Fruit fly (Drosophila melanogaster): ENCODE results near the gene Lst8.

The Lst8 gene

dm6 chrX:9587881-9588280 is 17.9 kb downstream of the Lst8 start:
- TF ChIP-seq ovo (GFP tag; optimal IDR thresholded peaks at IDR 0.05), result no peak
- TF ChIP-seq CG11617 (GFP tag; optimal IDR thresholded peaks at IDR 0.05), result no peak
- no peak for TF ChIP-seq cnc (optimal IDR thresholded peaks at IDR 0.05)
- no peak for TF ChIP-seq Mnt (GFP tag; optimal IDR thresholded peaks at IDR 0.05)
- TF ChIP-seq Hr96 (GFP tag; optimal IDR thresholded peaks at IDR 0.05), result no peak
- no peak for TF ChIP-seq kay (GFP tag; ENCODE audit: borderline replicate concordance)
- TF ChIP-seq cic (GFP tag; optimal IDR thresholded peaks at IDR 0.05), result no peak
- TF ChIP-seq CG1620 (GFP tag; optimal IDR thresholded peaks at IDR 0.05), result no peak
- TF ChIP-seq bab1 (GFP tag; optimal IDR thresholded peaks at IDR 0.05), result no peak
- no peak for TF ChIP-seq CG7045 (GFP tag; optimal IDR thresholded peaks at IDR 0.05)
- TF ChIP-seq Crg-1 (GFP tag; optimal IDR thresholded peaks at IDR 0.05), result no peak
- no peak for TF ChIP-seq CG12768 (GFP tag; optimal IDR thresholded peaks at IDR 0.05)
- no peak for TF ChIP-seq CG5204 (GFP tag; optimal IDR thresholded peaks at IDR 0.05)
- no peak for TF ChIP-seq CG14711 (tag; optimal IDR thresholded peaks at IDR 0.05)
- no peak for TF ChIP-seq pad (GFP tag; optimal IDR thresholded peaks at IDR 0.05)
- no peak for TF ChIP-seq tj (GFP tag; optimal IDR thresholded peaks at IDR 0.05)
- no peak for TF ChIP-seq CG7101 (tag; optimal IDR thresholded peaks at IDR 0.05)
- no peak for TF ChIP-seq CG33017 (tag; optimal IDR thresholded peaks at IDR 0.05)
- no peak for TF ChIP-seq Clk (GFP tag; optimal IDR thresholded peaks at IDR 0.05)
- TF ChIP-seq toe (GFP tag; optimal IDR thresholded peaks at IDR 0.05), result no peak

dm6 chrX:9586627-9587026 is 19.1 kb downstream of the Lst8 start:
- TF ChIP-seq kay (GFP tag; ENCODE audit: borderline replicate concordance) (no peak), pad (GFP tag; optimal IDR thresholded peaks at IDR 0.05) (no peak), tj (GFP tag; optimal IDR thresholded peaks at IDR 0.05) (no peak), CG1620 (GFP tag; optimal IDR thresholded peaks at IDR 0.05) (no peak), toe (GFP tag; optimal IDR thresholded peaks at IDR 0.05) (no peak), CG7101 (tag; optimal IDR thresholded peaks at IDR 0.05) (no peak), CG5204 (GFP tag; optimal IDR thresholded peaks at IDR 0.05) (no peak), CG33017 (tag; optimal IDR thresholded peaks at IDR 0.05) (no peak), Crg-1 (GFP tag; optimal IDR thresholded peaks at IDR 0.05) (no peak), ovo (GFP tag; optimal IDR thresholded peaks at IDR 0.05) (no peak), CG14711 (tag; optimal IDR thresholded peaks at IDR 0.05) (no peak), Hr96 (GFP tag; optimal IDR thresholded peaks at IDR 0.05) (no peak), cnc (optimal IDR thresholded peaks at IDR 0.05) (no peak), bab1 (GFP tag; optimal IDR thresholded peaks at IDR 0.05) (no peak), cic (GFP tag; optimal IDR thresholded peaks at IDR 0.05) (no peak), Mnt (GFP tag; optimal IDR thresholded peaks at IDR 0.05) (no peak), Clk (GFP tag; optimal IDR thresholded peaks at IDR 0.05) (no peak), CG7045 (GFP tag; optimal IDR thresholded peaks at IDR 0.05) (no peak)

dm6 chrX:9586038-9586437 is 19.7 kb downstream of the Lst8 start:
- no peak for TF ChIP-seq CG1620 (GFP tag; optimal IDR thresholded peaks at IDR 0.05)
- TF ChIP-seq Hr96 (GFP tag; optimal IDR thresholded peaks at IDR 0.05), result peak; percentile 34
- peak; percentile 16 for TF ChIP-seq ovo (GFP tag; optimal IDR thresholded peaks at IDR 0.05)

dm6 chrX:9585359-9586002 is 20.3 kb downstream of the Lst8 start, which contains the start of gene Hex-A:
Hex-A (plus strand) TSS chrX:9585675.
- peak; percentile 100 for TF ChIP-seq CG11617 (GFP tag; optimal IDR thresholded peaks at IDR 0.05)
- TF ChIP-seq pad (GFP tag; optimal IDR thresholded peaks at IDR 0.05), result peak; percentile 95
- TF ChIP-seq CG12768 (GFP tag; optimal IDR thresholded peaks at IDR 0.05), result peak; percentile 98
- TF ChIP-seq toe (GFP tag; optimal IDR thresholded peaks at IDR 0.05), result peak; percentile 95
- TF ChIP-seq Mnt (GFP tag; optimal IDR thresholded peaks at IDR 0.05), result peak; percentile 88
- peak; percentile 98 for TF ChIP-seq CG33017 (tag; optimal IDR thresholded peaks at IDR 0.05)
- peak; percentile 99 for TF ChIP-seq bab1 (GFP tag; optimal IDR thresholded peaks at IDR 0.05)
- TF ChIP-seq cnc (optimal IDR thresholded peaks at IDR 0.05), result no peak
- TF ChIP-seq Hr96 (GFP tag; optimal IDR thresholded peaks at IDR 0.05), result peak; percentile 99
- TF ChIP-seq ovo (GFP tag; optimal IDR thresholded peaks at IDR 0.05), result peak; percentile 96
- peak; percentile 91 for TF ChIP-seq Crg-1 (GFP tag; optimal IDR thresholded peaks at IDR 0.05)
- peak; percentile 97 for TF ChIP-seq CG14711 (tag; optimal IDR thresholded peaks at IDR 0.05)
- TF ChIP-seq kay (GFP tag; ENCODE audit: borderline replicate concordance), result peak; percentile 97
- peak; percentile 95 for TF ChIP-seq cic (GFP tag; optimal IDR thresholded peaks at IDR 0.05)
- peak; percentile 97 for TF ChIP-seq tj (GFP tag; optimal IDR thresholded peaks at IDR 0.05)
- peak; percentile 96 for TF ChIP-seq CG5204 (GFP tag; optimal IDR thresholded peaks at IDR 0.05)
- peak; percentile 100 for TF ChIP-seq CG7101 (tag; optimal IDR thresholded peaks at IDR 0.05)
- peak; percentile 97 for TF ChIP-seq CG1620 (GFP tag; optimal IDR thresholded peaks at IDR 0.05)
- TF ChIP-seq CG7045 (GFP tag; optimal IDR thresholded peaks at IDR 0.05), result peak; percentile 98
- peak; percentile 89 for TF ChIP-seq Clk (GFP tag; optimal IDR thresholded peaks at IDR 0.05)

- TF ChIP-seq Crg-1 (GFP tag; optimal IDR thresholded peaks at IDR 0.05) (no peak), kay (GFP tag; ENCODE audit: borderline replicate concordance) (no peak), toe (GFP tag; optimal IDR thresholded peaks at IDR 0.05) (no peak), CG12768 (GFP tag; optimal IDR thresholded peaks at IDR 0.05) (no peak), CG1620 (GFP tag; optimal IDR thresholded peaks at IDR 0.05) (no peak), CG7045 (GFP tag; optimal IDR thresholded peaks at IDR 0.05) (no peak), CG11617 (GFP tag; optimal IDR thresholded peaks at IDR 0.05) (no peak), pad (GFP tag; optimal IDR thresholded peaks at IDR 0.05) (no peak), ovo (GFP tag; optimal IDR thresholded peaks at IDR 0.05) (no peak), CG33017 (tag; optimal IDR thresholded peaks at IDR 0.05) (no peak), cic (GFP tag; optimal IDR thresholded peaks at IDR 0.05) (no peak), tj (GFP tag; optimal IDR thresholded peaks at IDR 0.05) (no peak)
Measured at dm6 chrX:9584948-9585315, 20.8 kb downstream of the Lst8 start.

Data from whole organism, adult.